Fruit fly (Drosophila melanogaster): ENCODE data around the gene CG31975.

The CG31975 gene

DNA sequence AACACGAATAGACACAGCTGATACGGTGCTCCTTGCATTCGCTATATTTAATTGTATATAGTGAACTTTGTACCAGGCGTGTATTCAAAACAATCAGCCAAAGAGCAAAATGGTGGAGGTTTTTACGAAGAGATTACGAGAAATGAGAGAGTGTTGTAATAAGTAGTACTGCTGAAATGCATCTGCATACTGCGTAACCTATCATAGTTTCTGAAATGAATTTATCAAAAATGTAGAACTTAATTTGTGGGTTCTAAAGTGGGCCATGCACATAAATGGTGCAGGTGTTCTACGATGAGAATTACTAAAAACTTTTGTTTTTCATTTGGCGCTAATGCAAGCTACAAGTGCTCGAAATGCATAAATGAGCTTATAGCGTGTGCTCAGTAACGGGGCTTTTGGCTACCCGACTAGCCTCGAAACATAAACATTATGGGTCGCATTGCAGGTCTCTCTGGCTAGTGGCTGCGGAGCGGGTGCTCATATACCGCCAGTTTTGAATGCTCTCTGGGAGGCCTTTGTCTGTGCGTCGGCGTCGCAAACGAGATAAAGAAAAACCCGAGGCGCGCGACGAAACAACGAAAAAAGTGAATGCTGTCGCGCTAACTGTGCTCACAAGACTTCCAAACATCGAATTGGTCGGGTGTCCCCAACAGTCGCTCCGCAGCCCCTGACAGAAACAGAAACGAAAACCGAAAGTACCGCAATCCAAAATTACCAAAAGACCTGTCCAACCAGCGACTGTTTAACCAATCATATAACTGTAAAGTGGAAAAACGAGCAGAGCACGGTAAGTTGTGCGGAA lies 9.1 kb downstream of the CG31975 start, which contains the start of gene Gs1 (continued):
- TF ChIP-seq dimm (GFP tag; IDR thresholded peaks at IDR 0.05), result no peak
- no peak for TF ChIP-seq disco-r (GFP tag; optimal IDR thresholded peaks at IDR 0.05)
- peak; percentile 60; the same call in 1 of the 2 replicates for TF ChIP-seq CG32532 (GFP tag; IDR thresholded peaks at IDR 0.05)
- no peak for TF ChIP-seq Max (GFP tag; optimal IDR thresholded peaks at IDR 0.05)
- TF ChIP-seq H15 (GFP tag; IDR thresholded peaks at IDR 0.05), result no peak
- no peak for TF ChIP-seq dati (GFP tag; IDR thresholded peaks at IDR 0.05)
- TF ChIP-seq CG9932 (GFP tag; IDR thresholded peaks at IDR 0.05), result 0 out of 2 replicates have a peak, but pooled peaks have one; percentile 11
- no peak for TF ChIP-seq CG17612 (GFP tag; IDR thresholded peaks at IDR 0.05)
- no peak for TF ChIP-seq ems (GFP tag; optimal IDR thresholded peaks at IDR 0.05)
- TF ChIP-seq lola (GFP tag; optimal IDR thresholded peaks at IDR 0.05), result no peak
- no peak for TF ChIP-seq fru (optimal IDR thresholded peaks at IDR 0.05)
- TF ChIP-seq CG31365 (tag; optimal IDR thresholded peaks at IDR 0.05), result peak; percentile 30
- TF ChIP-seq Camta (GFP tag; optimal IDR thresholded peaks at IDR 0.05), result no peak
- TF ChIP-seq ara (GFP tag; IDR thresholded peaks at IDR 0.05), result no peak
- TF ChIP-seq CG3163 (GFP tag; optimal IDR thresholded peaks at IDR 0.05), result no peak
- TF ChIP-seq CG9437 (GFP tag; optimal IDR thresholded peaks at IDR 0.05), result no peak
- no peak for TF ChIP-seq E2f1 (GFP tag; IDR thresholded peaks at IDR 0.05)
- TF ChIP-seq ham (GFP tag; IDR thresholded peaks at IDR 0.05), result no peak
- peak; percentile 58 for TF ChIP-seq Drgx (GFP tag; IDR thresholded peaks at IDR 0.05)
- TF ChIP-seq al (GFP tag; IDR thresholded peaks at IDR 0.05), result no peak
- TF ChIP-seq CG16863 (GFP tag; optimal IDR thresholded peaks at IDR 0.05), result peak; percentile 17
- no peak for TF ChIP-seq D (optimal IDR thresholded peaks at IDR 0.05)
- TF ChIP-seq D (GFP tag; optimal IDR thresholded peaks at IDR 0.05), result no peak
- TF ChIP-seq CG7372 (GFP tag; IDR thresholded peaks at IDR 0.05), result no peak
- no peak for TF ChIP-seq CG10979 (tag; optimal IDR thresholded peaks at IDR 0.05)
- no peak for TF ChIP-seq zfh2 (GFP tag; optimal IDR thresholded peaks at IDR 0.05)
- peak; percentile 21 for TF ChIP-seq CG11504 (tag; optimal IDR thresholded peaks at IDR 0.05)
- TF ChIP-seq HLHmδ (GFP tag; optimal IDR thresholded peaks at IDR 0.05), result peak; percentile 30
- TF ChIP-seq Stat92E (GFP tag; optimal IDR thresholded peaks at IDR 0.05), result peak in 1 of 3 experiments; percentile 48
- TF ChIP-seq pfk (GFP tag; optimal IDR thresholded peaks at IDR 0.05), result peak; percentile 14
- TF ChIP-seq CG10654 (GFP tag; optimal IDR thresholded peaks at IDR 0.05), result no peak
- TF ChIP-seq C15 (GFP tag; IDR thresholded peaks at IDR 0.05), result no peak
- peak; percentile 18; the same call in 1 of the 2 replicates for TF ChIP-seq seq (GFP tag; IDR thresholded peaks at IDR 0.05)
- TF ChIP-seq pum (GFP tag; optimal IDR thresholded peaks at IDR 0.05), result no peak
- TF ChIP-seq Poxn (GFP tag; IDR thresholded peaks at IDR 0.05), result no peak
- no peak for TF ChIP-seq shn (GFP tag; optimal IDR thresholded peaks at IDR 0.05)
- TF ChIP-seq Dbx (GFP tag; IDR thresholded peaks at IDR 0.05), result peak; percentile 16; the same call in 1 of the 3 replicates
- peak; percentile 46 for TF ChIP-seq D19A (tag; optimal IDR thresholded peaks at IDR 0.05)
- peak; percentile 27 for TF ChIP-seq gsb-n (tag; optimal IDR thresholded peaks at IDR 0.05)
- no peak for TF ChIP-seq Optix (GFP tag; IDR thresholded peaks at IDR 0.05)
- no peak for TF ChIP-seq pita (GFP tag; optimal IDR thresholded peaks at IDR 0.05)
- TF ChIP-seq otp (GFP tag; IDR thresholded peaks at IDR 0.05), result no peak; the same call in 2 of the 3 replicates
- TF ChIP-seq wor (GFP tag; IDR thresholded peaks at IDR 0.05), result no peak
- TF ChIP-seq CG7556 (GFP tag; optimal IDR thresholded peaks at IDR 0.05), result no peak
- TF ChIP-seq CG1832 (GFP tag; optimal IDR thresholded peaks at IDR 0.05), result no peak
- TF ChIP-seq fu2 (GFP tag; optimal IDR thresholded peaks at IDR 0.05), result no peak
- no peak for TF ChIP-seq pzg (GFP tag; optimal IDR thresholded peaks at IDR 0.05)
- TF ChIP-seq CG1233 (GFP tag; optimal IDR thresholded peaks at IDR 0.05), result peak; percentile 37
- no peak for TF ChIP-seq CG8388 (GFP tag; optimal IDR thresholded peaks at IDR 0.05)
- no peak for TF ChIP-seq CG11560 (tag; IDR thresholded peaks at IDR 0.05)
- TF ChIP-seq CG6683 (GFP tag; optimal IDR thresholded peaks at IDR 0.05), result no peak
